Fruit fly (Drosophila melanogaster): Measurements from ENCODE around the gene eIF2gamma.

DNA sequence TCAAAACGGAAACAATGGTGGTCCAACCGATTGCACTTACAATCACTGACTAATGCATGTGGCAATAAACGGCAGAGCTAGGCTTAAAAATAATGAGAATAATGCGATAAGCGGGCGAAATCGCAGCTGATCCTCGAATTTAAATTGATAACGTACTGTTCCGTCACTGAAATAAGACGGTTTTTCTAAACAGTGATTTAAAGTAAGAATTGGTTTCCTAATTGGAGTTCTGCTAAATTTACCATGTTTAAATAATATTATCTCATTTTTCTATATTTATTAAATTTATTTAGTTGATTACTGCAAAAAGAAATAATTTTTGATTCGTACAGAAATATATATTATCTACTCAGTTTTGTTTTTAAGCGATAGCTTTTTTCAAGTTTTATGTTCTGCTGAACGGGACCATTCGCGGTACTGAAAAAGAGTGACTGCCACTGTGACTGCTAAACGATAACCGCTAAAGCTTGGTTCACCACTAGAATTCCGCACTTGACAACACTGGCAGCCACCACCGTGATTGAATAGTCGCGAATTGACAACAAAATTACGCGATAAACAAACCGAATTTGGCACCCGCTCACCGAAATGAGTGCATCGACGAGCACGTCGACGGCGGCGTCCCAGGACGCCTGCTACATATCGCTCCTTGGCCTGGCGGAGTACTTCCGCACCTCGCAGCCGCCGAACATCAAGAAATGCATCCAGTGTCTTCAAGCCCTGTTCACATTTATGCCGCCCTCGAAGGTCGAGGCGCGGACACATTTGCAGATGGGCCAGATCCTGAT, 54.4 kb downstream of the eIF2gamma start, which contains the start of the genes Spn88Eb and Mau2:
- no peak for TF ChIP-seq CG8478 (optimal IDR thresholded peaks at IDR 0.05)
- TF ChIP-seq EcR (GFP tag; optimal IDR thresholded peaks at IDR 0.05) = no peak
- no peak for TF ChIP-seq usp (GFP tag; optimal IDR thresholded peaks at IDR 0.05)
- no peak for TF ChIP-seq psq (optimal IDR thresholded peaks at IDR 0.05)
- TF ChIP-seq Dll (optimal IDR thresholded peaks at IDR 0.05) = no peak

Data from whole organism.